Fruit fly (Drosophila melanogaster) whole organism, wandering third instar larva: ENCODE data around the gene CG15725.

Experiments used
- Abd-B ChIP-seq: fragments of >200 bp; optimal IDR thresholded peaks from 2 replicates; lab custom pipeline; 2017; ENCODE audit warnings: missing biosample characterization, missing genetic modification characterization
- CG32264 ChIP-seq: fragments of 200-800 bp; sonication (Bioruptor generic); optimal IDR thresholded peaks from 2 replicates; lab custom pipeline; 2016; ENCODE audit warnings: missing biosample characterization, missing genetic modification characterization
- CG9705 ChIP-seq: fragments of 200-800 bp; sonication (Bioruptor generic); optimal IDR thresholded peaks from 2 replicates; lab custom pipeline; 2018; ENCODE audit warnings: missing biosample characterization, mild to moderate bottlenecking, missing genetic modification characterization
- CrebA ChIP-seq: fragments of 200-800 bp; sonication (Bioruptor generic); optimal IDR thresholded peaks from 2 replicates; lab custom pipeline; 2016; ENCODE audit warnings: missing biosample characterization, mild to moderate bottlenecking, missing genetic modification characterization, borderline replicate concordance
- Dfd ChIP-seq: fragments of >200 bp; optimal IDR thresholded peaks from 2 replicates; lab custom pipeline; 2017; ENCODE audit warnings: missing biosample characterization, missing genetic modification characterization
- Dif ChIP-seq: fragments of 200-275, 200-300 bp; sonication (Bioruptor generic); optimal IDR thresholded peaks from 2 replicates; lab custom pipeline; 2018; ENCODE audit warnings: missing biosample characterization, missing genetic modification characterization; ENCODE audit not compliant: partially characterized antibody
- GATAd ChIP-seq: sonication (Bioruptor generic); optimal IDR thresholded peaks from 2 replicates; lab custom pipeline; 2016; ENCODE audit warnings: missing biosample characterization, missing genetic modification characterization
- HLH106 ChIP-seq: fragments of 200-800 bp; optimal IDR thresholded peaks from 3 replicates; lab custom pipeline; 2019; ENCODE audit warnings: missing biosample characterization, mild to moderate bottlenecking, missing genetic modification characterization, moderate library complexity
- Hnf4 ChIP-seq: fragments of 200-800 bp; sonication (Bioruptor generic); optimal IDR thresholded peaks from 2 replicates; lab custom pipeline; 2016; ENCODE audit warnings: missing biosample characterization, mild to moderate bottlenecking, missing genetic modification characterization
- Hr78 ChIP-seq: fragments of >200 bp; optimal IDR thresholded peaks from 2 replicates; lab custom pipeline; 2017; ENCODE audit warnings: missing biosample characterization, missing genetic modification characterization
- Hr83 ChIP-seq: fragments of 200-300 bp; sonication (Bioruptor generic); optimal IDR thresholded peaks from 2 replicates; lab custom pipeline; 2016; ENCODE audit warnings: missing biosample characterization, mild to moderate bottlenecking, missing genetic modification characterization, moderate library complexity; ENCODE audit not compliant: poor library complexity, severe bottlenecking
- Jra ChIP-seq: sonication (Bioruptor generic); optimal IDR thresholded peaks from 2 replicates; lab custom pipeline; 2016; ENCODE audit warnings: missing biosample characterization, missing genetic modification characterization
- Mio ChIP-seq: sonication (Bioruptor generic); optimal IDR thresholded peaks from 2 replicates; lab custom pipeline; 2016; ENCODE audit warnings: missing biosample characterization, missing genetic modification characterization
- Myc ChIP-seq: fragments of >200 bp; optimal IDR thresholded peaks from 2 replicates; lab custom pipeline; 2017
- N ChIP-seq: fragments of >200 bp; optimal IDR thresholded peaks from 2 replicates; lab custom pipeline; 2018; ENCODE audit warnings: missing biosample characterization, missing external identifiers, missing genetic modification characterization
- OdsH ChIP-seq: fragments of 200-800 bp; sonication (Bioruptor generic); optimal IDR thresholded peaks from 2 replicates; lab custom pipeline; 2016; ENCODE audit warnings: missing biosample characterization, mild to moderate bottlenecking, missing genetic modification characterization
- Rel ChIP-seq, 2 experiments: fragments of 200-800 bp; sonication (Bioruptor generic) in 1 of 2; optimal IDR thresholded peaks; 2 replicates in 1 of 2; 3 replicates in 1 of 2; lab custom pipeline; 2016 to 2019; ENCODE audit warnings: mild to moderate bottlenecking in 2 of 2, missing biosample characterization in 2 of 2, missing genetic modification characterization in 2 of 2, moderate library complexity in 1 of 2
- Sp1 ChIP-seq: fragments of 200-800 bp; sonication (Bioruptor generic); optimal IDR thresholded peaks from 3 replicates; lab custom pipeline; 2019; ENCODE audit warnings: missing biosample characterization, mild to moderate bottlenecking, missing genetic modification characterization, moderate library complexity
- Vsx2 ChIP-seq: fragments of 200-300, 225-300 bp; sonication (Bioruptor generic); optimal IDR thresholded peaks from 2 replicates; lab custom pipeline; 2018; ENCODE audit warnings: missing biosample characterization, missing genetic modification characterization; ENCODE audit not compliant: partially characterized antibody
- br ChIP-seq: fragments of 200-800 bp; sonication (Bioruptor generic); optimal IDR thresholded peaks from 2 replicates; lab custom pipeline; 2016; ENCODE audit warnings: missing biosample characterization, missing genetic modification characterization
- brk ChIP-seq: fragments of 200-800 bp; sonication (Bioruptor generic); optimal IDR thresholded peaks from 2 replicates; lab custom pipeline; 2016; ENCODE audit warnings: missing biosample characterization, mild to moderate bottlenecking, missing genetic modification characterization
- dl ChIP-seq, 2 experiments: fragments of 175-275, 200-275 bp in 1 of 2; fragments of 200-275 bp in 1 of 2; sonication (Bioruptor generic); optimal IDR thresholded peaks; lab custom pipeline; 2018; ENCODE audit warnings: mild to moderate bottlenecking in 2 of 2, missing biosample characterization in 2 of 2, missing genetic modification characterization in 2 of 2, moderate library complexity in 2 of 2; ENCODE audit not compliant: partially characterized antibody in 2 of 2, insufficient read depth in 1 of 2
- dmrt93B ChIP-seq: fragments of 200-800 bp; sonication (Bioruptor generic); optimal IDR thresholded peaks from 2 replicates; lab custom pipeline; 2018; ENCODE audit warnings: missing biosample characterization, mild to moderate bottlenecking, missing genetic modification characterization
- dsf ChIP-seq: sonication (Bioruptor generic); optimal IDR thresholded peaks from 2 replicates; lab custom pipeline; 2016; ENCODE audit warnings: missing biosample characterization, missing genetic modification characterization, borderline replicate concordance
- ey ChIP-seq: fragments of 200-800 bp; sonication (Bioruptor generic); optimal IDR thresholded peaks from 2 replicates; lab custom pipeline; 2016; ENCODE audit warnings: missing biosample characterization, missing genetic modification characterization
- foxo ChIP-seq, 2 experiments: fragments of 200-800 bp; sonication (Bioruptor generic); optimal IDR thresholded peaks; 2 replicates in 1 of 2; 3 replicates in 1 of 2; lab custom pipeline; 2016 to 2017; ENCODE audit warnings: missing biosample characterization in 2 of 2, missing genetic modification characterization in 2 of 2
- fru ChIP-seq: fragments of 200-800 bp; sonication (Bioruptor generic); optimal IDR thresholded peaks from 3 replicates; lab custom pipeline; 2016; ENCODE audit warnings: missing biosample characterization, mild to moderate bottlenecking, missing genetic modification characterization
- h ChIP-seq: fragments of 200-800 bp; sonication (Bioruptor generic); optimal IDR thresholded peaks from 3 replicates; lab custom pipeline; 2016; ENCODE audit warnings: missing biosample characterization, mild to moderate bottlenecking, missing genetic modification characterization
- jim ChIP-seq: fragments of 175-275, 200-325 bp; sonication (Bioruptor generic); optimal IDR thresholded peaks from 2 replicates; lab custom pipeline; 2016; ENCODE audit warnings: missing biosample characterization, mild to moderate bottlenecking, missing genetic modification characterization
- lola ChIP-seq: fragments of >200 bp; optimal IDR thresholded peaks from 2 replicates; lab custom pipeline; 2017; ENCODE audit warnings: missing biosample characterization, missing genetic modification characterization
- pan ChIP-seq: fragments of >200 bp; optimal IDR thresholded peaks from 2 replicates; lab custom pipeline; 2017
- psq ChIP-seq: fragments of 200-800 bp; sonication (Bioruptor generic); optimal IDR thresholded peaks from 3 replicates; lab custom pipeline; 2017; ENCODE audit warnings: missing biosample characterization, mild to moderate bottlenecking, missing genetic modification characterization, moderate library complexity
- rgr ChIP-seq: fragments of 200-800 bp; sonication (Bioruptor generic); optimal IDR thresholded peaks from 3 replicates; lab custom pipeline; 2016; ENCODE audit warnings: missing biosample characterization, mild to moderate bottlenecking, missing genetic modification characterization
- sage ChIP-seq: fragments of 200-800 bp; sonication (Bioruptor generic); optimal IDR thresholded peaks from 2 replicates; lab custom pipeline; 2016; ENCODE audit warnings: missing biosample characterization, mild to moderate bottlenecking, missing genetic modification characterization
- sv ChIP-seq: fragments of 200-800 bp; sonication (Bioruptor generic); optimal IDR thresholded peaks from 3 replicates; lab custom pipeline; 2016; ENCODE audit warnings: missing biosample characterization, missing genetic modification characterization
- tai ChIP-seq: sonication (Bioruptor generic); optimal IDR thresholded peaks from 2 replicates; lab custom pipeline; 2016; ENCODE audit warnings: missing biosample characterization, missing genetic modification characterization
- usp ChIP-seq: fragments of >200 bp; optimal IDR thresholded peaks from 2 replicates; lab custom pipeline; 2017; ENCODE audit warnings: missing biosample characterization, missing genetic modification characterization
- woc ChIP-seq: sonication (Bioruptor generic); optimal IDR thresholded peaks from 2 replicates; lab custom pipeline; 2016; ENCODE audit warnings: missing biosample characterization, mild to moderate bottlenecking, missing genetic modification characterization

Gene CG15725

dm6 chrX:12737057-12737734 is 31.5 kb downstream of the CG15725 start:
- TF ChIP-seq Rel (GFP tag; optimal IDR thresholded peaks at IDR 0.05; lab: Kevin White, UChicago) (peak; percentile 83), Rel (tag; optimal IDR thresholded peaks at IDR 0.05; lab: Kevin White, UChicago) (peak; percentile 84), Abd-B (GFP tag; lab: Kevin White, UChicago) (no peak), Hr83 (peak; percentile 5), sage (GFP tag; lab: Kevin White, UChicago) (peak; percentile 51), Dif (no peak), br (GFP tag; lab: Kevin White, UChicago) (peak; percentile 68), dsf (GFP tag; lab: Kevin White, UChicago) (no peak), usp (GFP tag; lab: Kevin White, UChicago) (no peak), psq (peak; percentile 97), tai (GFP tag; lab: Kevin White, UChicago) (peak; percentile 50), Hnf4 (GFP tag; lab: Kevin White, UChicago) (peak; percentile 58), HLH106 (peak; percentile 55), OdsH (GFP tag; lab: Kevin White, UChicago) (peak; percentile 4), brk (GFP tag; lab: Kevin White, UChicago) (no peak), dl (GFP tag; optimal IDR thresholded peaks at IDR 0.05; lab: Kevin White, UChicago; ENCODE audit: insufficient read depth in 1 of 2, partially characterized antibody in 2 of 2) (peak in 1 of 2 experiments; percentile 32), rgr (GFP tag; lab: Kevin White, UChicago) (peak; percentile 30), Dfd (GFP tag; lab: Kevin White, UChicago) (peak; percentile 61), CrebA (GFP tag; lab: Kevin White, UChicago) (peak; percentile 88), N (GFP tag; lab: Kevin White, UChicago) (no peak), fru (GFP tag; lab: Kevin White, UChicago) (peak; percentile 78), foxo (GFP tag; optimal IDR thresholded peaks at IDR 0.05; lab: Kevin White, UChicago) (peak; percentile 22 to 28), sv (GFP tag; lab: Kevin White, UChicago) (no peak), jim (GFP tag; lab: Kevin White, UChicago) (peak; percentile 93), Sp1 (peak; percentile 88), dmrt93B (GFP tag; lab: Kevin White, UChicago) (peak; percentile 31), CG32264 (no peak), ey (GFP tag; lab: Kevin White, UChicago) (peak; percentile 1), lola (GFP tag; lab: Kevin White, UChicago) (no peak), Vsx2 (GFP tag; lab: Kevin White, UChicago) (peak; percentile 59), Mio (GFP tag; lab: Kevin White, UChicago) (no peak), h (peak; percentile 79), Jra (GFP tag; lab: Kevin White, UChicago) (peak; percentile 7), pan (lab: Kevin White, UChicago) (no peak), Myc (lab: Kevin White, UChicago) (no peak), Hr78 (no peak), GATAd (GFP tag; lab: Kevin White, UChicago) (no peak), CG9705 (GFP tag; lab: Kevin White, UChicago) (peak; percentile 29), woc (GFP tag; lab: Kevin White, UChicago) (peak; percentile 17)

DNA sequence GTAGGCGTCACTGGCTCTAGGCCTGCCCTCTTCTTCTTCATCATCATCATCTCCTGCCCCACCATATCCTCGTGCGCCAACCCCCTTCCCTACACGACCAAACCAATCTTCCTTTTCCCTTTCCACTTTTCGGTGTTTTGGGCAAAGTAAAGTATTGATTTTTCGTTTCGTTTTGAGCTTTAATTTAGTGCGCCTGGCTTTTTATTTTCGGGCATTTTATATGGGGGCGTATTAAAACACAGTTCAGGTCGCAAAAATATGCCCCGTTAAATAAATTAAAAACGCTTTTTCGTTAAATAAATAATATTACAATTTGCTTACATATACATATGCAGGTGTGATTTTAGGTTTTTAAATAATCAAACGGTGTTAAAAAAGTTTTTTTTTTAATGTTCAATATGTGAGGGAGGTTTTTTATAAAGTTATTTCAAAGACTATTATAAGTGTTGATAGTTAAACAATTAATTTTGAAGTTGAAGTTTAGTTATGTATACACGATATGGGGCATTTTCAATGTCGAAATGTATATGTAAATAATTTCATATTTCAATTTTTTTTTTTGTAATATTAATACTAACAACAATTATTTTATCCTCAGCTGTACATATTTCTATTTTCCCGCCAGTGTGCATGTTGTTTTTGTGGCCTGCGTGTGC is 32.2 kb downstream of the CG15725 start:
- TF ChIP-seq dmrt93B (GFP tag; lab: Kevin White, UChicago) (peak; percentile 49), ey (GFP tag; lab: Kevin White, UChicago) (peak; percentile 55), OdsH (GFP tag; lab: Kevin White, UChicago) (peak; percentile 62), h (peak; percentile 24), Sp1 (peak; percentile 75), usp (GFP tag; lab: Kevin White, UChicago) (no peak), HLH106 (peak; percentile 66), Hr83 (no peak), CG32264 (no peak), CrebA (GFP tag; lab: Kevin White, UChicago) (no peak), Hnf4 (GFP tag; lab: Kevin White, UChicago) (peak; percentile 3), woc (GFP tag; lab: Kevin White, UChicago) (peak; percentile 6), rgr (GFP tag; lab: Kevin White, UChicago) (peak; percentile 54), foxo (GFP tag; optimal IDR thresholded peaks at IDR 0.05; lab: Kevin White, UChicago) (peak in 1 of 2 experiments; percentile 77), brk (GFP tag; lab: Kevin White, UChicago) (no peak), sv (GFP tag; lab: Kevin White, UChicago) (peak; percentile 32), fru (GFP tag; lab: Kevin White, UChicago) (peak; percentile 46)
